ENCODE assay signal across 1 worm cellular context in the genomic region with DNA sequence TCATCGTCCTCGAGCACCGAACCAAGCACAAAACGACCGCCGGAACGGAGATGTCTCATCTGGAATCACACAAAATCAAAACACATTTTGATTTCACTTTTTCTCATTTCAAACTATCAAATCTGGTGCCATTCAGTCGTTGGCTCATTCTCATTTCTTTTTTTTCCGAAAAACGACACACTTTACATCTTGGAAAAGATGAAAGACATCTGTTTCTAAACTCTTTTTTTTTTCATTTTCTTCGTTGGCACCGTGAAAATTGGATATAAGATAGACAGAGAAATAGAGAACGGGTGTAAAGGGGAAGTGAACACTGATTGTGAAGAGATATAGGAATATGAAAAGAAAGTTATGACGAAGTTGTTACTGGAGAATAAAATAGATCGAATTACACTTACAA.
TF ChIP-seq lines count a peak whose summit lies in the region.

No protein-coding gene starts in this region.

TF ChIP-seq in whole organism, L1 larva, 84 proteins besides CTCF, POLR2A, EP300 and RAD21 (continued from another document):
- TF ChIP-seq mef-2 (tag; optimal IDR thresholded peaks at IDR 0.05; lab: Kevin White, UChicago) = no peak
- no peak for TF ChIP-seq egl-27 (tag; optimal IDR thresholded peaks at IDR 0.05; lab: Kevin White, UChicago)
- no peak for TF ChIP-seq ama-1 (optimal IDR thresholded peaks at IDR 0.05; lab: Kevin White, UChicago)
- TF ChIP-seq nhr-71 (tag; optimal IDR thresholded peaks at IDR 0.05; lab: Kevin White, UChicago) = peak; percentile 20
- TF ChIP-seq nhr-12 (tag; optimal IDR thresholded peaks at IDR 0.05; lab: Kevin White, UChicago) = no peak
- TF ChIP-seq vab-15 (tag; optimal IDR thresholded peaks at IDR 0.05; lab: Kevin White, UChicago) = no peak
- no peak for TF ChIP-seq fos-1 (tag; optimal IDR thresholded peaks at IDR 0.05; lab: Kevin White, UChicago)
- TF ChIP-seq unc-30 (tag; optimal IDR thresholded peaks at IDR 0.05; lab: Kevin White, UChicago) = no peak
- no peak for TF ChIP-seq isw-1 (GFP tag; IDR thresholded peaks at IDR 0.05; lab: Robert Waterston, UW)
